Fruit fly (Drosophila melanogaster): ENCODE results near the gene CG3339.

CG3339 gene

dm6 chr3R:27272233-27272632 is 49.9 kb downstream of the CG3339 start:
- TF ChIP-seq Sox14 (GFP tag; optimal IDR thresholded peaks at IDR 0.05) (peak; percentile 31), dac (GFP tag; optimal IDR thresholded peaks at IDR 0.05) (no peak), CG3032 (tag; optimal IDR thresholded peaks at IDR 0.05) (peak; percentile 15), dsx (GFP tag; optimal IDR thresholded peaks at IDR 0.05; ENCODE audit: poor library complexity, severe bottlenecking) (no peak), ss (GFP tag; optimal IDR thresholded peaks at IDR 0.05) (peak in 1 of 2 experiments; percentile 22), Eip78C (GFP tag) (peak; percentile 46)

- no peak for TF ChIP-seq Smox (GFP tag; optimal IDR thresholded peaks at IDR 0.05)
- TF ChIP-seq CG1621 (tag; optimal IDR thresholded peaks at IDR 0.05) = peak; percentile 23
- TF ChIP-seq Lpt (GFP tag; optimal IDR thresholded peaks at IDR 0.05) = peak; percentile 6
- TF ChIP-seq ss (GFP tag; optimal IDR thresholded peaks at IDR 0.05) = peak; percentile 22 to 44
- TF ChIP-seq spab (GFP tag; optimal IDR thresholded peaks at IDR 0.05) = peak; percentile 1
- TF ChIP-seq CG15336 (GFP tag; IDR thresholded peaks at IDR 0.05) = no peak
- TF ChIP-seq CG6808 (GFP tag; optimal IDR thresholded peaks at IDR 0.05) = peak; percentile 10
- TF ChIP-seq Sox15 (GFP tag; optimal IDR thresholded peaks at IDR 0.05) = no peak
- no peak for TF ChIP-seq Blimp-1 (GFP tag; optimal IDR thresholded peaks at IDR 0.05)
- peak; percentile 98 for TF ChIP-seq svp (GFP tag)
- TF ChIP-seq CG9139 (GFP tag; optimal IDR thresholded peaks at IDR 0.05) = peak; percentile 8
- peak; percentile 54 for TF ChIP-seq Eip78C (GFP tag)
- TF ChIP-seq Sox102F (GFP tag; optimal IDR thresholded peaks at IDR 0.05) = no peak
- no peak for TF ChIP-seq CG3032 (tag; optimal IDR thresholded peaks at IDR 0.05)
- TF ChIP-seq CG3919 (GFP tag; optimal IDR thresholded peaks at IDR 0.05) = peak; percentile 27
- TF ChIP-seq CG8119 (GFP tag; IDR thresholded peaks at IDR 0.05) = 0 out of 3 replicates have a peak, but pooled peaks have one; percentile 20
- TF ChIP-seq CG6854 (GFP tag; optimal IDR thresholded peaks at IDR 0.05) = peak; percentile 44
- TF ChIP-seq acj6 (GFP tag; optimal IDR thresholded peaks at IDR 0.05) = no peak
- peak; percentile 25 for TF ChIP-seq CG6276 (GFP tag; optimal IDR thresholded peaks at IDR 0.05)
Measured at dm6 chr3R:27270379-27271266, 51.5 kb downstream of the CG3339 start.

dm6 chr3R:27265330-27265729 is 56.8 kb downstream of the CG3339 start, which contains the start of the genes CG14262 and CG14260:
Gene CG14262 (minus strand): TSS chr3R:27265430.
Gene CG14260 (plus strand): TSS chr3R:27265457.
- TF ChIP-seq CG15336 (GFP tag; IDR thresholded peaks at IDR 0.05) (no peak), Lpt (GFP tag; optimal IDR thresholded peaks at IDR 0.05) (no peak), Hr38 (GFP tag; optimal IDR thresholded peaks at IDR 0.05) (no peak), Met (GFP tag; optimal IDR thresholded peaks at IDR 0.05) (no peak), ss (GFP tag; optimal IDR thresholded peaks at IDR 0.05) (no peak), lz (GFP tag; optimal IDR thresholded peaks at IDR 0.05) (no peak), OdsH (GFP tag; optimal IDR thresholded peaks at IDR 0.05) (no peak), CG8632 (GFP tag; optimal IDR thresholded peaks at IDR 0.05) (no peak), dac (GFP tag; optimal IDR thresholded peaks at IDR 0.05) (no peak), salr (GFP tag; optimal IDR thresholded peaks at IDR 0.05) (no peak)

dm6 chr3R:27263434-27264215 is 58.5 kb downstream of the CG3339 start, which contains the start of gene woc:
Gene woc (minus strand): TSS chr3R:27264055.
- TF ChIP-seq CG9139 (GFP tag; optimal IDR thresholded peaks at IDR 0.05) = no peak
- peak; percentile 63 for TF ChIP-seq CG3032 (tag; optimal IDR thresholded peaks at IDR 0.05)
- no peak for TF ChIP-seq Met (GFP tag; optimal IDR thresholded peaks at IDR 0.05)
- TF ChIP-seq CG8119 (GFP tag; IDR thresholded peaks at IDR 0.05) = peak; percentile 83
- TF ChIP-seq CG10631 (GFP tag; optimal IDR thresholded peaks at IDR 0.05) = peak; percentile 57
- peak; percentile 84 for TF ChIP-seq acj6 (GFP tag; optimal IDR thresholded peaks at IDR 0.05)
- peak; percentile 50 for TF ChIP-seq CG6854 (GFP tag; optimal IDR thresholded peaks at IDR 0.05)
- peak; percentile 64 for TF ChIP-seq CG11762 (GFP tag; optimal IDR thresholded peaks at IDR 0.05; ENCODE audit: insufficient read depth)
- TF ChIP-seq Eip78C (GFP tag) = peak; percentile 93
- peak; percentile 81 for TF ChIP-seq Hr39 (GFP tag; optimal IDR thresholded peaks at IDR 0.05)
- peak; percentile 70 for TF ChIP-seq fd59A (GFP tag; optimal IDR thresholded peaks at IDR 0.05)
- peak; percentile 89 for TF ChIP-seq CG6163 (GFP tag; IDR thresholded peaks at IDR 0.05)
- TF ChIP-seq Ets21C (GFP tag; optimal IDR thresholded peaks at IDR 0.05) = peak; percentile 27
- peak; percentile 68 for TF ChIP-seq dsx (GFP tag; optimal IDR thresholded peaks at IDR 0.05; ENCODE audit: poor library complexity, severe bottlenecking)
- TF ChIP-seq CG11902 (GFP tag; optimal IDR thresholded peaks at IDR 0.05) = peak; percentile 65
- TF ChIP-seq ss (GFP tag; optimal IDR thresholded peaks at IDR 0.05) = peak; percentile 90 to 92
- peak; percentile 69 for TF ChIP-seq CG10669 (GFP tag; optimal IDR thresholded peaks at IDR 0.05)
- peak; percentile 55 for TF ChIP-seq OdsH (GFP tag; optimal IDR thresholded peaks at IDR 0.05)
- peak; percentile 86 for TF ChIP-seq CG6808 (GFP tag; optimal IDR thresholded peaks at IDR 0.05)
- peak; percentile 82 for TF ChIP-seq dac (GFP tag; optimal IDR thresholded peaks at IDR 0.05)
- TF ChIP-seq Hr4 (GFP tag; optimal IDR thresholded peaks at IDR 0.05) = peak; percentile 38
- peak; percentile 73 for TF ChIP-seq CG11294 (GFP tag; IDR thresholded peaks at IDR 0.05)
- TF ChIP-seq vri (GFP tag; optimal IDR thresholded peaks at IDR 0.05) = no peak
- peak; percentile 83 for TF ChIP-seq CG31627 (GFP tag; optimal IDR thresholded peaks at IDR 0.05)

All from whole organism, prepupa.